Fruit fly (Drosophila melanogaster): Measurements from ENCODE around the gene Snx27.

The Snx27 gene

dm6 chrX:5690216-5690523 lies 47.7 kb downstream of the Snx27 start:
- TF ChIP-seq pan (optimal IDR thresholded peaks at IDR 0.05) (no peak), Dfd (GFP tag; optimal IDR thresholded peaks at IDR 0.05) (no peak), sage (GFP tag; optimal IDR thresholded peaks at IDR 0.05) (no peak), N (GFP tag; optimal IDR thresholded peaks at IDR 0.05) (no peak), CG32264 (GFP tag; optimal IDR thresholded peaks at IDR 0.05) (no peak), dmrt93B (GFP tag; optimal IDR thresholded peaks at IDR 0.05) (no peak)

- TF ChIP-seq rgr (GFP tag; optimal IDR thresholded peaks at IDR 0.05) (no peak), Vsx2 (GFP tag; optimal IDR thresholded peaks at IDR 0.05; ENCODE audit: partially characterized antibody) (no peak), HLH106 (tag; optimal IDR thresholded peaks at IDR 0.05) (peak; percentile 42), Hr83 (GFP tag; optimal IDR thresholded peaks at IDR 0.05; ENCODE audit: poor library complexity, severe bottlenecking) (no peak), h (GFP tag; optimal IDR thresholded peaks at IDR 0.05) (peak; percentile 33), Hnf4 (GFP tag; optimal IDR thresholded peaks at IDR 0.05) (no peak), jim (GFP tag; optimal IDR thresholded peaks at IDR 0.05) (no peak), Myc (optimal IDR thresholded peaks at IDR 0.05) (peak; percentile 13), lola (GFP tag; optimal IDR thresholded peaks at IDR 0.05) (no peak), OdsH (GFP tag; optimal IDR thresholded peaks at IDR 0.05) (peak; percentile 21), dmrt93B (GFP tag; optimal IDR thresholded peaks at IDR 0.05) (no peak), psq (GFP tag; optimal IDR thresholded peaks at IDR 0.05) (peak; percentile 19), usp (GFP tag; optimal IDR thresholded peaks at IDR 0.05) (no peak), CG32264 (GFP tag; optimal IDR thresholded peaks at IDR 0.05) (no peak), sv (GFP tag; optimal IDR thresholded peaks at IDR 0.05) (peak; percentile 12), GATAd (GFP tag; optimal IDR thresholded peaks at IDR 0.05) (peak; percentile 14), dsf (GFP tag; optimal IDR thresholded peaks at IDR 0.05; ENCODE audit: borderline replicate concordance) (no peak), Hr78 (GFP tag; optimal IDR thresholded peaks at IDR 0.05) (no peak), Abd-B (GFP tag; optimal IDR thresholded peaks at IDR 0.05) (no peak), Mio (GFP tag; optimal IDR thresholded peaks at IDR 0.05) (no peak), tai (GFP tag; optimal IDR thresholded peaks at IDR 0.05) (no peak), Jra (GFP tag; optimal IDR thresholded peaks at IDR 0.05) (peak; percentile 25), CrebA (GFP tag; optimal IDR thresholded peaks at IDR 0.05; ENCODE audit: borderline replicate concordance) (no peak), Sp1 (GFP tag; optimal IDR thresholded peaks at IDR 0.05) (peak; percentile 55), ey (GFP tag; optimal IDR thresholded peaks at IDR 0.05) (peak; percentile 45), foxo (GFP tag; optimal IDR thresholded peaks at IDR 0.05) (peak in 1 of 2 experiments; percentile 64), woc (GFP tag; optimal IDR thresholded peaks at IDR 0.05) (peak; percentile 83), br (GFP tag; optimal IDR thresholded peaks at IDR 0.05) (peak; percentile 8)
These were observed 48.2 kb downstream of the Snx27 start, which contains the start of the genes PGAP1 and cv for dm6 chrX:5689417-5690215. TSS of gene PGAP1 (minus strand) at chrX:5689473. TSS of gene cv (plus strand) at chrX:5690002.

- TF ChIP-seq Myc (optimal IDR thresholded peaks at IDR 0.05) (no peak), tai (GFP tag; optimal IDR thresholded peaks at IDR 0.05) (no peak), psq (GFP tag; optimal IDR thresholded peaks at IDR 0.05) (no peak), Mio (GFP tag; optimal IDR thresholded peaks at IDR 0.05) (no peak), jim (GFP tag; optimal IDR thresholded peaks at IDR 0.05) (no peak), Hr78 (GFP tag; optimal IDR thresholded peaks at IDR 0.05) (no peak), foxo (GFP tag; optimal IDR thresholded peaks at IDR 0.05) (no peak), fru (GFP tag; optimal IDR thresholded peaks at IDR 0.05) (no peak), pan (optimal IDR thresholded peaks at IDR 0.05) (no peak), Rel (GFP tag; optimal IDR thresholded peaks at IDR 0.05) (no peak), Rel (tag; optimal IDR thresholded peaks at IDR 0.05) (no peak), dsf (GFP tag; optimal IDR thresholded peaks at IDR 0.05; ENCODE audit: borderline replicate concordance) (no peak), h (GFP tag; optimal IDR thresholded peaks at IDR 0.05) (no peak), OdsH (GFP tag; optimal IDR thresholded peaks at IDR 0.05) (no peak), lola (GFP tag; optimal IDR thresholded peaks at IDR 0.05) (no peak), Hnf4 (GFP tag; optimal IDR thresholded peaks at IDR 0.05) (no peak), sage (GFP tag; optimal IDR thresholded peaks at IDR 0.05) (no peak), Hr83 (GFP tag; optimal IDR thresholded peaks at IDR 0.05; ENCODE audit: poor library complexity, severe bottlenecking) (no peak), HLH106 (tag; optimal IDR thresholded peaks at IDR 0.05) (no peak), usp (GFP tag; optimal IDR thresholded peaks at IDR 0.05) (no peak), N (GFP tag; optimal IDR thresholded peaks at IDR 0.05) (no peak)
These were observed 54.9 kb downstream of the Snx27 start, which contains the start of gene CG42449 for dm6 chrX:5682940-5683339. TSS of gene CG42449 (plus strand) at chrX:5683240.
